Worm (Caenorhabditis elegans): Measurements from ENCODE around the gene ntl-2.

Gene ntl-2

DNA sequence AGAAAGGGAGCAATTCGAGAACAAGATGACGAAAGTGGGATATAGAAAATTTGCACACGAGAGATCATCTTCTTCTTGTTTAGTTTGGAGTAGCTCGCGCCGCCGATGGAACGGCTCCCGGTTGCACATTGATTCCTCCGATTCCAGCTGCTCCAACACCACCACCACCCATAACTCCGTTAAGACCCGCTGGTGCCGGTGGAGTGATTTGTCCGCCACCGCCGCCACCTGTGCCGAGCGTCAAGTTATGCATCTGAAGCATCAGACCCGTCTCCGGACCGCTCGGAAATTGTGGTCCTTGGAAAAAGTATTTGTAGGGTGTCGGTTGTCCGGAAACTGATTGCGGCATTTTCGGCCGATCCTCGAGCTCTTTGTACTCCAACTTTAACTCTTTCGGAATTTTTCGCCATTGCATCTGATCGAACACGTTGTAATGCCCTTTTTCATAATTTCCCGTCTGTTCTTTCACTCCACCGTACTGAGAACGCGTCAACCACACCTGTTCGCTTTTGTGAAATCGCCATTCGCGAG is 3.3 kb downstream of the ntl-2 start:
- no peak for TF ChIP-seq bed-2 (GFP tag; IDR thresholded peaks at IDR 0.05)
- TF ChIP-seq efl-1 (GFP tag; optimal IDR thresholded peaks at IDR 0.05), result no peak
- TF ChIP-seq sea-2 (GFP tag; IDR thresholded peaks at IDR 0.05), result 0 out of 2 replicates have a peak, but pooled peaks have one; percentile 24
- no peak for TF ChIP-seq C06A6.2 (GFP tag; conservative IDR thresholded peaks at IDR 0.05)
- TF ChIP-seq hrde-1 (tag; optimal IDR thresholded peaks at IDR 0.05; ENCODE audit: borderline replicate concordance), result no peak
- TF ChIP-seq zim-3 (tag; optimal IDR thresholded peaks at IDR 0.05), result no peak
- no peak for TF ChIP-seq ztf-18 (tag; optimal IDR thresholded peaks at IDR 0.05)
- 0 out of 2 replicates have a peak, but pooled peaks have one; percentile 68 for TF ChIP-seq madf-3 (GFP tag; IDR thresholded peaks at IDR 0.05)
- no peak for TF ChIP-seq F57A8.1 (GFP tag; optimal IDR thresholded peaks at IDR 0.05)
- peak; percentile 81 for TF ChIP-seq zfh-2 (GFP tag; conservative IDR thresholded peaks at IDR 0.05)
- 0 out of 2 replicates have a peak, but pooled peaks have one; percentile 50 for TF ChIP-seq bed-1 (GFP tag; IDR thresholded peaks at IDR 0.05)

DNA sequence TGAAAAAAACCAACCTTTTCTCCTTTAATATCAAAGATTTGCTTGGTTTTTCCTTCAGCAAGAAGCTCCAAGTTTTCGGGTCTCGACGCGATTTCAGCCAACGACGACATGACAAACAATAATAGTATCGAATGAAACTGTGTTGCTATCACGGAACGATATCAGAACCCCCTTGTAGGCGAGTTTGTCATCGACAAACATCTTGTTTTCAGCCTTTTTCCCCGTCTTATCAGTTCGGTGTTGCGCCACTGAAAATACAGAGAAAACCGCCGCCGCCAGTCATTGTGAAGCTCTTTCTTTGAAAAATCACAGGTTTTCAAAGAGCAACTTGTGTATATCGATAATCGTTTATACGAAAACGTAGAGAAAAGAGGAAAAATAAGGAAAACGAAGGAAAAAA is 3.9 kb downstream of the ntl-2 start, which contains the start of gene paic-1:
paic-1 (minus strand) TSS at position 120 of the 400 bp plus-strand sequence.
- TF ChIP-seq nhr-27 (tag; optimal IDR thresholded peaks at IDR 0.05), result no peak
- TF ChIP-seq F49E8.2 (tag; optimal IDR thresholded peaks at IDR 0.05; ENCODE audit: insufficient read depth), result no peak
- no peak for TF ChIP-seq F55B11.4 (tag; optimal IDR thresholded peaks at IDR 0.05; ENCODE audit: borderline replicate concordance, insufficient read depth)
- peak; percentile 44; the same call in 1 of the 2 replicates for TF ChIP-seq lin-26 (GFP tag; IDR thresholded peaks at IDR 0.05)
- peak; percentile 27 for TF ChIP-seq ZK185.1 (tag; optimal IDR thresholded peaks at IDR 0.05; ENCODE audit: poor library complexity, severe bottlenecking)
- no peak for TF ChIP-seq hlh-26 (GFP tag; conservative IDR thresholded peaks at IDR 0.05)
- no peak for TF ChIP-seq zim-3 (tag; optimal IDR thresholded peaks at IDR 0.05)
- no peak for TF ChIP-seq atf-7 (tag; optimal IDR thresholded peaks at IDR 0.05)
- no peak for TF ChIP-seq repo-1 (tag; optimal IDR thresholded peaks at IDR 0.05)
- no peak for TF ChIP-seq Y67H2A.10 (GFP tag; conservative IDR thresholded peaks at IDR 0.05)
- 0 out of 2 replicates have a peak, but pooled peaks have one; percentile 11 for TF ChIP-seq madf-3 (GFP tag; IDR thresholded peaks at IDR 0.05)
- TF ChIP-seq let-526 (GFP tag; IDR thresholded peaks at IDR 0.05), result no peak
- TF ChIP-seq ztf-28 (GFP tag; IDR thresholded peaks at IDR 0.05), result no peak
- no peak for TF ChIP-seq nfya-1 (tag; optimal IDR thresholded peaks at IDR 0.05; ENCODE audit: borderline replicate concordance, insufficient read depth)
- TF ChIP-seq hmg-1.2 (GFP tag; IDR thresholded peaks at IDR 0.05), result no peak
- no peak for TF ChIP-seq T07F8.4 (tag; optimal IDR thresholded peaks at IDR 0.05)
- TF ChIP-seq lsy-27 (tag; optimal IDR thresholded peaks at IDR 0.05; ENCODE audit: borderline replicate concordance, insufficient read depth), result no peak
- TF ChIP-seq dpff-1 (tag; optimal IDR thresholded peaks at IDR 0.05), result no peak
- TF ChIP-seq bed-2 (GFP tag; IDR thresholded peaks at IDR 0.05), result no peak
- TF ChIP-seq pha-4 (tag; optimal IDR thresholded peaks at IDR 0.05), result no peak
- no peak for TF ChIP-seq Y53F4B.3 (GFP tag; IDR thresholded peaks at IDR 0.05)
- no peak for TF ChIP-seq efl-1 (GFP tag; optimal IDR thresholded peaks at IDR 0.05)
- TF ChIP-seq lsl-1 (GFP tag; optimal IDR thresholded peaks at IDR 0.05), result no peak
- TF ChIP-seq cebp-2 (GFP tag; IDR thresholded peaks at IDR 0.05), result no peak
- no peak for TF ChIP-seq fkh-3 (tag; optimal IDR thresholded peaks at IDR 0.05)
- no peak for TF ChIP-seq mcd-1 (GFP tag; IDR thresholded peaks at IDR 0.05)
- TF ChIP-seq hmg-20 (GFP tag; IDR thresholded peaks at IDR 0.05), result 0 out of 2 replicates have a peak, but pooled peaks have one; percentile 3
- no peak for TF ChIP-seq T26A5.8 (tag; optimal IDR thresholded peaks at IDR 0.05)
- TF ChIP-seq F52B5.7 (tag; optimal IDR thresholded peaks at IDR 0.05), result no peak
- TF ChIP-seq tlf-1 (GFP tag; optimal IDR thresholded peaks at IDR 0.05), result no peak
- peak in 1 of 3 experiments; percentile 37 for TF ChIP-seq lin-35 (GFP tag; optimal IDR thresholded peaks at IDR 0.05)
- peak; percentile 53; the same call in 1 of the 2 replicates for TF ChIP-seq B0336.3 (GFP tag; IDR thresholded peaks at IDR 0.05)
- no peak for TF ChIP-seq rpc-1 (optimal IDR thresholded peaks at IDR 0.05)
- TF ChIP-seq rpc-1 (tag; optimal IDR thresholded peaks at IDR 0.05), result no peak
- no peak for TF ChIP-seq F10E7.11 (tag; optimal IDR thresholded peaks at IDR 0.05)
- TF ChIP-seq tbx-9 (tag; optimal IDR thresholded peaks at IDR 0.05; ENCODE audit: borderline replicate concordance), result no peak
- no peak for TF ChIP-seq F33H1.4 (GFP tag; IDR thresholded peaks at IDR 0.05)
- no peak for TF ChIP-seq snpc-1.1 (tag; optimal IDR thresholded peaks at IDR 0.05; ENCODE audit: insufficient read depth)
- no peak for TF ChIP-seq nhr-179 (tag; optimal IDR thresholded peaks at IDR 0.05)

Data from whole organism, young adult.